Worm (Caenorhabditis elegans) whole organism, young adult: ENCODE measurements around the gene F48D6.4.

Source experiments
- B0019.2 ChIP-seq: fragments of 200-800 bp; sonication (Bioruptor generic); conservative IDR thresholded peaks from 2 replicates; pipeline ENCODE4 v1.3.6; 2022; ENCODE audit warnings: missing genetic modification reagents, missing genetic modification characterization, missing compliant biosample characterization
- K11D2.4 ChIP-seq: fragments of 200-800 bp; sonication (Bioruptor generic); IDR thresholded peaks from 2 replicates; pipeline ENCODE4 v1.3.6; 2022; ENCODE audit warnings: missing genetic modification reagents, missing genetic modification characterization, missing compliant biosample characterization
- attf-5 ChIP-seq: fragments of 200-800 bp; sonication (Bioruptor generic); optimal IDR thresholded peaks from 2 replicates; lab custom pipeline; 2018; ENCODE audit warnings: mild to moderate bottlenecking, missing genetic modification characterization, missing compliant biosample characterization
- attf-6 ChIP-seq: fragments of 200-800 bp; sonication (Bioruptor generic); IDR thresholded peaks from 2 replicates; pipeline ENCODE4 v1.3.6; 2022; ENCODE audit warnings: missing genetic modification reagents, missing genetic modification characterization, missing compliant biosample characterization
- bed-2 ChIP-seq: fragments of 200-800 bp; sonication (Bioruptor generic); IDR thresholded peaks from 2 replicates; pipeline ENCODE4 v1.3.6; 2022; ENCODE audit warnings: missing genetic modification reagents, missing genetic modification characterization, missing compliant biosample characterization
- egl-18 ChIP-seq: fragments of 200-800 bp; sonication (Bioruptor generic); IDR thresholded peaks from 2 replicates; pipeline ENCODE4 v1.3.6; 2022; ENCODE audit warnings: missing genetic modification reagents, missing genetic modification characterization, missing compliant biosample characterization
- him-1 ChIP-seq: sonication (generic microtip); optimal IDR thresholded peaks from 2 replicates; lab custom pipeline; 2016; ENCODE audit warnings: missing genotype, missing genetic modification reagents, missing genetic modification characterization, missing compliant biosample characterization
- nhr-179 ChIP-seq: sonication (generic microtip); optimal IDR thresholded peaks from 2 replicates; lab custom pipeline; 2016; ENCODE audit warnings: mild to moderate bottlenecking, missing genetic modification characterization, missing compliant biosample characterization
- pha-4 ChIP-seq: fragments of 150-350 bp; sonication (generic microtip); optimal IDR thresholded peaks from 2 replicates; lab custom pipeline; 2014; ENCODE audit warnings: missing biosample characterization, missing genetic modification reagents, missing genetic modification characterization

ce11 chrX:4263820-4264219, 16.8 kb upstream of the F48D6.4 start:
- TF ChIP-seq B0019.2 (GFP tag; lab: Robert Waterston, UW) (no peak), attf-6 (GFP tag; lab: Robert Waterston, UW) (no peak), K11D2.4 (GFP tag; lab: Robert Waterston, UW) (no peak), him-1 (tag; lab: Kevin White, UChicago) (no peak), bed-2 (GFP tag; lab: Robert Waterston, UW) (no peak), nhr-179 (tag; lab: Kevin White, UChicago) (no peak), attf-5 (no peak), pha-4 (no peak), egl-18 (GFP tag; lab: Robert Waterston, UW) (no peak)
